Worm (Caenorhabditis elegans) whole organism, L4 larva: ENCODE data around the gene R13H7.2.

Source experiments
- nhr-28 ChIP-seq: fragments of 150-350 bp; optimal IDR thresholded peaks from 2 replicates; lab custom pipeline; 2014; ENCODE audit warnings: missing biosample characterization, missing genetic modification characterization
- spr-3 ChIP-seq: fragments of 200-800 bp; sonication (Bioruptor generic); optimal IDR thresholded peaks from 2 replicates; lab custom pipeline; 2018; ENCODE audit warnings: mild to moderate bottlenecking, missing genetic modification characterization, missing compliant biosample characterization

ce11 chrIV:6880415-6880814 is 21.2 kb upstream of the R13H7.2 start:
- TF ChIP-seq nhr-28 (tag; lab: Kevin White, UChicago), result peak; percentile 61
- no peak for TF ChIP-seq spr-3 (GFP tag; lab: Kevin White, UChicago)
